Fruit fly (Drosophila melanogaster): Measurements from ENCODE around the gene CG32269.
A peak's percentile ranks its signal among the peaks of the same experiment; 100 is the strongest.

Gene CG32269

dm6 chr3L:3178530-3179096 is 30.2 kb downstream of the CG32269 start, which contains the start of the genes MnM and Girdin (continued):
- TF ChIP-seq scrt (GFP tag; optimal IDR thresholded peaks at IDR 0.05): no peak
- TF ChIP-seq CG34376 (GFP tag; optimal IDR thresholded peaks at IDR 0.05): peak; percentile 58
- no peak for TF ChIP-seq yki (optimal IDR thresholded peaks at IDR 0.05)
- TF ChIP-seq Atf-2 (GFP tag; optimal IDR thresholded peaks at IDR 0.05): peak; percentile 70
- TF ChIP-seq CG18619 (GFP tag; optimal IDR thresholded peaks at IDR 0.05): peak; percentile 36
- TF ChIP-seq TFAM (GFP tag; optimal IDR thresholded peaks at IDR 0.05): no peak
- TF ChIP-seq Dbx (GFP tag; IDR thresholded peaks at IDR 0.05): peak; percentile 61
- no peak for TF ChIP-seq PHDP (tag; optimal IDR thresholded peaks at IDR 0.05)
- no peak for TF ChIP-seq Stat92E (GFP tag; optimal IDR thresholded peaks at IDR 0.05)
- TF ChIP-seq D19B (GFP tag; optimal IDR thresholded peaks at IDR 0.05): no peak
- no peak for TF ChIP-seq Nf-YA (GFP tag; IDR thresholded peaks at IDR 0.05)
- TF ChIP-seq gem (tag; optimal IDR thresholded peaks at IDR 0.05): no peak
- no peak for TF ChIP-seq CG4360 (GFP tag; IDR thresholded peaks at IDR 0.05)
- no peak for TF ChIP-seq sqz (GFP tag; optimal IDR thresholded peaks at IDR 0.05)
- TF ChIP-seq pho (GFP tag; optimal IDR thresholded peaks at IDR 0.05): peak; percentile 86
- TF ChIP-seq salm (tag; optimal IDR thresholded peaks at IDR 0.05): no peak
- no peak for TF ChIP-seq fd102C (GFP tag; optimal IDR thresholded peaks at IDR 0.05)
- TF ChIP-seq CG12155 (GFP tag; optimal IDR thresholded peaks at IDR 0.05): peak; percentile 71
- TF ChIP-seq CG4730 (GFP tag; IDR thresholded peaks at IDR 0.05): 0 out of 2 replicates have a peak, but pooled peaks have one; percentile 11
- peak; percentile 86 for TF ChIP-seq CHES-1-like (GFP tag; optimal IDR thresholded peaks at IDR 0.05)
- TF ChIP-seq Rfx (GFP tag; IDR thresholded peaks at IDR 0.05): peak; percentile 75
- peak; percentile 50 for TF ChIP-seq Mes4 (GFP tag; optimal IDR thresholded peaks at IDR 0.05)
- peak; percentile 80 for TF ChIP-seq CG12769 (tag; optimal IDR thresholded peaks at IDR 0.05)
- peak; percentile 79 for TF ChIP-seq Ets97D (GFP tag; optimal IDR thresholded peaks at IDR 0.05)
- peak; percentile 41; the same call in 1 of the 2 replicates for TF ChIP-seq Xrp1 (GFP tag; IDR thresholded peaks at IDR 0.05)
- peak; percentile 27 for TF ChIP-seq Oli (tag; optimal IDR thresholded peaks at IDR 0.05)
- TF ChIP-seq CG3065 (GFP tag; optimal IDR thresholded peaks at IDR 0.05): no peak
- peak; percentile 86 for TF ChIP-seq Hr3 (GFP tag; optimal IDR thresholded peaks at IDR 0.05)
- TF ChIP-seq NC2β (GFP tag; optimal IDR thresholded peaks at IDR 0.05): peak; percentile 51
- no peak for TF ChIP-seq slou (GFP tag; optimal IDR thresholded peaks at IDR 0.05)
- peak; percentile 71 for TF ChIP-seq sens (GFP tag)
- no peak for TF ChIP-seq CG2889 (GFP tag; IDR thresholded peaks at IDR 0.05)
- peak; percentile 52 for TF ChIP-seq btn (GFP tag; optimal IDR thresholded peaks at IDR 0.05)
- peak; percentile 82 for TF ChIP-seq Doc3 (GFP tag; IDR thresholded peaks at IDR 0.05; ENCODE audit: partially characterized antibody)

dm6 chr3L:3177872-3178271 is 30.9 kb downstream of the CG32269 start:
- TF ChIP-seq sc (optimal IDR thresholded peaks at IDR 0.05) (no peak), sc (GFP tag; optimal IDR thresholded peaks at IDR 0.05) (no peak), CG13894 (tag; optimal IDR thresholded peaks at IDR 0.05) (no peak), NFAT (GFP tag; IDR thresholded peaks at IDR 0.05) (no peak), kah (GFP tag; optimal IDR thresholded peaks at IDR 0.05) (peak; percentile 92), CG34422 (GFP tag; IDR thresholded peaks at IDR 0.05) (0 out of 3 replicates have a peak, but pooled peaks have one; percentile 7), Aef1 (GFP tag; IDR thresholded peaks at IDR 0.05) (no peak), Awh (GFP tag; IDR thresholded peaks at IDR 0.05) (no peak), Max (GFP tag; optimal IDR thresholded peaks at IDR 0.05) (no peak)
